Worm (Caenorhabditis elegans): ENCODE results near the gene E01G6.2.

DNA sequence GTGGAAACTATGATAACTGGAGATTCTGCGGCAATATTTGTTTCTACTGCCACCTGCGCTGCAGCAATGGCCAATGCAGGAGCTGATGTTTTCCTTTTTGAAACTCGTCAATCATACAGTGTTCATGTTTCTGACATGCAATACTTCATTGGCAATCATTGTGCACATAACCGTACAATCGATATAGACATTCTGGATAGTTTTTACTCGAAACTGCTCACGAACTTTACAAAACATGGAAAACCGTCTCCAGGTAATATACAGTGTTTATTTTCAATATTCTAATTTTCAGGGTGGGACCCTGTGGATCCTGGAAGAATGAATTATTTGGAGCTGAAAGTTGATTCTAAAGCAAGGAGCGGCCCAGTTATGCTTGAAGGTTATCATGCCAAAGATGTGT is 34.6 kb upstream of the E01G6.2 start, which contains the start of gene cest-9.2:
- TF ChIP-seq che-1 (tag; optimal IDR thresholded peaks at IDR 0.05) (no peak), sox-4 (tag; optimal IDR thresholded peaks at IDR 0.05) (no peak), odd-2 (tag; optimal IDR thresholded peaks at IDR 0.05) (no peak), pha-4 (tag; optimal IDR thresholded peaks at IDR 0.05) (no peak), sox-2 (GFP tag; IDR thresholded peaks at IDR 0.05) (no peak), rnt-1 (tag; optimal IDR thresholded peaks at IDR 0.05) (no peak)
